Fruit fly (Drosophila melanogaster) whole organism, embryonic: ENCODE measurements around the gene trr.
A peak's percentile ranks its signal among the peaks of the same experiment; 100 is the strongest.

Experiments used
- CG10543 ChIP-seq: fragments of 200-800 bp; sonication (Bioruptor generic); optimal IDR thresholded peaks from 3 replicates; lab custom pipeline; 2017; ENCODE audit warnings: missing biosample characterization, mild to moderate bottlenecking, missing genetic modification characterization, moderate library complexity
- CG11085 ChIP-seq: fragments of 200-800 bp; sonication (Bioruptor generic); IDR thresholded peaks from 2 replicates; pipeline ENCODE4 v1.3.6; 2022; ENCODE audit warnings: missing biosample characterization, missing genetic modification characterization
- CG11560 ChIP-seq: fragments of 200-800 bp; sonication (Bioruptor generic); IDR thresholded peaks from 3 replicates; pipeline ENCODE4 v1.3.6; 2022; ENCODE audit warnings: missing biosample characterization, missing genetic modification characterization
- CG1233 ChIP-seq: fragments of 200-800 bp; sonication (Bioruptor generic); optimal IDR thresholded peaks from 4 replicates; lab custom pipeline; 2018; ENCODE audit warnings: missing biosample characterization, mild to moderate bottlenecking, missing genetic modification characterization
- CG12659 ChIP-seq: fragments of 200-800 bp; sonication (Bioruptor generic); optimal IDR thresholded peaks from 3 replicates; lab custom pipeline; 2017; ENCODE audit warnings: mild to moderate bottlenecking, missing biosample characterization, missing genetic modification reagents, missing genetic modification characterization
- CG13894 ChIP-seq: fragments of 200-800 bp; sonication (Bioruptor generic); optimal IDR thresholded peaks from 3 replicates; lab custom pipeline; 2018; ENCODE audit warnings: missing biosample characterization, mild to moderate bottlenecking, missing genetic modification characterization, moderate library complexity
- CG18262 ChIP-seq: fragments of 200-800 bp; optimal IDR thresholded peaks from 3 replicates; lab custom pipeline; 2019; ENCODE audit warnings: missing biosample characterization, mild to moderate bottlenecking, missing genetic modification characterization, moderate library complexity
- CG18599 ChIP-seq: fragments of 200-800 bp; sonication (Bioruptor generic); optimal IDR thresholded peaks from 3 replicates; lab custom pipeline; 2017; ENCODE audit warnings: missing biosample characterization, missing genetic modification characterization, mild to moderate bottlenecking, moderate library complexity, missing genetic modification reagents
- CG2120 ChIP-seq: fragments of 200-800 bp; sonication (Bioruptor generic); optimal IDR thresholded peaks from 3 replicates; lab custom pipeline; 2016; ENCODE audit warnings: missing biosample characterization, missing genetic modification characterization
- CG2678 ChIP-seq: fragments of 200-800 bp; sonication (Bioruptor generic); optimal IDR thresholded peaks from 3 replicates; lab custom pipeline; 2019; ENCODE audit warnings: missing biosample characterization, mild to moderate bottlenecking, missing genetic modification characterization, moderate library complexity
- CG32532 ChIP-seq: fragments of 200-800 bp; sonication (Bioruptor generic); IDR thresholded peaks from 2 replicates; pipeline ENCODE4 v1.3.6; 2022; ENCODE audit warnings: missing biosample characterization, missing genetic modification characterization
- CG34376 ChIP-seq: fragments of 200-800 bp; sonication (Bioruptor generic); optimal IDR thresholded peaks from 2 replicates; lab custom pipeline; 2018; ENCODE audit warnings: missing biosample characterization, mild to moderate bottlenecking, missing genetic modification characterization
- CG4404 ChIP-seq: fragments of 200-800 bp; sonication (Bioruptor generic); IDR thresholded peaks from 2 replicates; pipeline ENCODE4 v1.3.6; 2022; ENCODE audit warnings: missing biosample characterization, missing genetic modification characterization
- CG4424 ChIP-seq: fragments of 200-800 bp; sonication (Bioruptor generic); optimal IDR thresholded peaks from 3 replicates; lab custom pipeline; 2016; ENCODE audit warnings: missing biosample characterization, missing genetic modification characterization
- CG5245 ChIP-seq: fragments of 200-800 bp; sonication (Bioruptor generic); optimal IDR thresholded peaks from 3 replicates; lab custom pipeline; 2016; ENCODE audit warnings: missing biosample characterization, missing genetic modification characterization
- CG9437 ChIP-seq: fragments of 200-800 bp; sonication (Bioruptor generic); optimal IDR thresholded peaks from 2 replicates; lab custom pipeline; 2018; ENCODE audit warnings: missing biosample characterization, mild to moderate bottlenecking, missing genetic modification characterization
- D19A ChIP-seq: fragments of 200-800 bp; optimal IDR thresholded peaks from 3 replicates; lab custom pipeline; 2019; ENCODE audit warnings: missing biosample characterization, mild to moderate bottlenecking, missing genetic modification characterization, moderate library complexity
- Ets65A ChIP-seq: fragments of 200-800 bp; sonication (Bioruptor generic); peaks from one replicate; lab custom pipeline; 2016; ENCODE audit warnings: missing biosample characterization, missing genetic modification characterization
- GATAe ChIP-seq: fragments of 200-800 bp; sonication (Bioruptor generic); conservative IDR thresholded peaks from 2 replicates; pipeline ENCODE4 v1.3.6; 2022; ENCODE audit warnings: missing biosample characterization, missing genetic modification characterization
- Gsc ChIP-seq: fragments of 200-800 bp; sonication (Bioruptor generic); IDR thresholded peaks from 2 replicates; pipeline ENCODE4 v1.3.6; 2022; ENCODE audit warnings: missing biosample characterization, missing genetic modification characterization
- H15 ChIP-seq: fragments of 200-800 bp; sonication (Bioruptor generic); IDR thresholded peaks from 3 replicates; pipeline ENCODE4 v1.3.6; 2022; ENCODE audit warnings: missing biosample characterization, missing genetic modification characterization
- Jarid2 ChIP-seq: fragments of 200-800 bp; sonication (Bioruptor generic); optimal IDR thresholded peaks from 3 replicates; lab custom pipeline; 2017; ENCODE audit warnings: mild to moderate bottlenecking, missing biosample characterization, missing genetic modification reagents, missing genetic modification characterization
- Lim3 ChIP-seq: fragments of 200-800 bp; sonication (Bioruptor generic); IDR thresholded peaks from 2 replicates; pipeline ENCODE4 v1.3.6; 2022; ENCODE audit warnings: missing biosample characterization, missing genetic modification characterization
- Pdp1 ChIP-seq, 2 experiments: fragments of 200-800 bp; sonication (Bioruptor generic); optimal IDR thresholded peaks; 3 replicates each; lab custom pipeline; 2016; ENCODE audit warnings: missing biosample characterization in 2 of 2, missing genetic modification characterization in 2 of 2, mild to moderate bottlenecking in 1 of 2, moderate library complexity in 1 of 2
- Sox102F ChIP-seq: fragments of 200-800 bp; sonication (Bioruptor generic); optimal IDR thresholded peaks from 2 replicates; lab custom pipeline; 2018; ENCODE audit warnings: missing biosample characterization, mild to moderate bottlenecking, missing genetic modification characterization, moderate library complexity
- Spps ChIP-seq: fragments of 200-800 bp; sonication (Bioruptor generic); optimal IDR thresholded peaks from 2 replicates; lab custom pipeline; 2018; ENCODE audit warnings: missing biosample characterization, mild to moderate bottlenecking, missing genetic modification characterization
- Ssrp ChIP-seq: fragments of 200-800 bp; sonication (Bioruptor generic); optimal IDR thresholded peaks from 2 replicates; lab custom pipeline; 2018; ENCODE audit warnings: missing biosample characterization, mild to moderate bottlenecking, missing genetic modification characterization, moderate library complexity
- cg ChIP-seq: fragments of 200-800 bp; sonication (Bioruptor generic); optimal IDR thresholded peaks from 3 replicates; lab custom pipeline; 2019; ENCODE audit warnings: missing biosample characterization, mild to moderate bottlenecking, missing genetic modification characterization, moderate library complexity
- cwo ChIP-seq: fragments of 200-800 bp; sonication (Bioruptor generic); optimal IDR thresholded peaks from 3 replicates; lab custom pipeline; 2017; ENCODE audit warnings: missing biosample characterization, missing genetic modification characterization, mild to moderate bottlenecking, moderate library complexity, missing genetic modification reagents
- exex ChIP-seq: fragments of 200-800 bp; sonication (Bioruptor generic); optimal IDR thresholded peaks from 4 replicates; lab custom pipeline; 2018; ENCODE audit warnings: missing biosample characterization, mild to moderate bottlenecking, missing genetic modification characterization, moderate library complexity
- ftz-f1 ChIP-seq: fragments of 200-800 bp; sonication (Bioruptor generic); optimal IDR thresholded peaks from 2 replicates; lab custom pipeline; 2016; ENCODE audit warnings: missing biosample characterization, missing genetic modification characterization
- fu2 ChIP-seq: fragments of 200-800 bp; sonication (Bioruptor generic); optimal IDR thresholded peaks from 2 replicates; lab custom pipeline; 2016; ENCODE audit warnings: missing biosample characterization, missing genetic modification characterization
- gce ChIP-seq: fragments of 200-800 bp; sonication (Bioruptor generic); IDR thresholded peaks from 3 replicates; pipeline ENCODE4 v1.3.6; 2022; ENCODE audit warnings: missing biosample characterization, missing genetic modification characterization
- gcm2 ChIP-seq: fragments of 200-800 bp; sonication (Bioruptor generic); optimal IDR thresholded peaks from 2 replicates; lab custom pipeline; 2016; ENCODE audit warnings: missing biosample characterization, missing genetic modification characterization
- grn ChIP-seq: fragments of 200-800 bp; sonication (Bioruptor generic); optimal IDR thresholded peaks from 3 replicates; lab custom pipeline; 2017; ENCODE audit warnings: missing biosample characterization, missing genetic modification characterization
- jing ChIP-seq: fragments of 200-800 bp; sonication (Bioruptor generic); optimal IDR thresholded peaks from 2 replicates; lab custom pipeline; 2018; ENCODE audit warnings: missing biosample characterization, mild to moderate bottlenecking, missing genetic modification characterization
- kah ChIP-seq: fragments of 200-800 bp; sonication (Bioruptor generic); optimal IDR thresholded peaks from 2 replicates; lab custom pipeline; 2018; ENCODE audit warnings: missing biosample characterization, mild to moderate bottlenecking, missing genetic modification characterization
- kni ChIP-seq: fragments of 200-800 bp; sonication (Bioruptor generic); optimal IDR thresholded peaks from 3 replicates; lab custom pipeline; 2017; ENCODE audit warnings: mild to moderate bottlenecking, missing biosample characterization, missing genetic modification reagents, missing genetic modification characterization
- lab ChIP-seq: fragments of 200-800 bp; sonication (Bioruptor generic); optimal IDR thresholded peaks from 3 replicates; lab custom pipeline; 2017; ENCODE audit warnings: missing biosample characterization, missing genetic modification characterization, mild to moderate bottlenecking, moderate library complexity, missing genetic modification reagents
- lilli ChIP-seq: fragments of 200-800 bp; sonication (Bioruptor generic); optimal IDR thresholded peaks from 3 replicates; lab custom pipeline; 2016; ENCODE audit warnings: missing biosample characterization, missing genetic modification characterization
- mirr ChIP-seq: fragments of 200-800 bp; sonication (Bioruptor generic); optimal IDR thresholded peaks from 3 replicates; lab custom pipeline; 2018; ENCODE audit warnings: missing biosample characterization, mild to moderate bottlenecking, missing genetic modification characterization
- pb ChIP-seq: fragments of 200-800 bp; sonication (Bioruptor generic); optimal IDR thresholded peaks from 3 replicates; lab custom pipeline; 2016; ENCODE audit warnings: missing biosample characterization, missing genetic modification characterization
- row ChIP-seq: fragments of 200-800 bp; sonication (Bioruptor generic); IDR thresholded peaks from 3 replicates; pipeline ENCODE4 v1.3.6; 2022; ENCODE audit warnings: missing biosample characterization, missing genetic modification characterization
- sens ChIP-seq: fragments of 200-800 bp; sonication (Bioruptor generic); peaks from one replicate; lab custom pipeline; 2016; ENCODE audit warnings: missing biosample characterization, missing genetic modification characterization
- sug ChIP-seq: fragments of 200-800 bp; optimal IDR thresholded peaks from 2 replicates; lab custom pipeline; 2019; ENCODE audit warnings: missing biosample characterization, mild to moderate bottlenecking, missing genetic modification characterization, moderate library complexity
- twi ChIP-seq: fragments of 200-800 bp; optimal IDR thresholded peaks from 2 replicates; lab custom pipeline; 2019; ENCODE audit warnings: missing biosample characterization, mild to moderate bottlenecking, missing genetic modification characterization, moderate library complexity
- unc-4 ChIP-seq: fragments of 200-800 bp; sonication (Bioruptor generic); IDR thresholded peaks from 2 replicates; pipeline ENCODE4 v1.3.6; 2022; ENCODE audit warnings: missing biosample characterization, missing genetic modification characterization; ENCODE audit not compliant: partially characterized antibody
- wdn ChIP-seq: fragments of 200-800 bp; sonication (Bioruptor generic); IDR thresholded peaks from 2 replicates; pipeline ENCODE4 v1.3.6; 2022; ENCODE audit warnings: missing biosample characterization, missing genetic modification characterization

Gene trr

DNA sequence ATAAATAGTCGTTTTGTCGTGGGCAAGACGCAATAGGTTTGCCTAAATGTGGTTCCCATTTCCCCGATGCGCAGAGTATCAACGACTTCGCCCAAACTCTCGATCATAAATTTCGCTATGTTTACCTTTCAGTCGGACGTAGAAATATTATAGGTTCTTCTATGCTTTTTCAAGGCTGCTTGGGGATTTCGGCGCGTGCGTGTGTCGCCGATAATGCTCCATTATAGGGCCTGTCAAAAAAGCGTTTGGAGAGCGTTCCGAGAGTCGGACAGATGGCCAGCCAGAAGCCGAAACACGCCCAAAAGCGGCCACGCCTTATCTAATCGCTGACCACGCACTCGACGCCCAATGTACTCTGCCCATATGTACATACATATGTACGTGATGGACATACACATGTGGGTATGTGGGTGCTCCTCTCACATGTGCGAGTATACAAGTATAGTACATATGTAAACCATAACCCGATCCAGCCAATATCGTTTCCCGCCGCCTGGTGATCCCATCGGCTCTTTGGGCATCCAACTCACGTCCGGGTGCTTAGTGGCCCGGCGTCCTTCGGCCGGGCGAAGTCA, 41.0 kb downstream of the trr start:
- TF ChIP-seq CG12659 (GFP tag; lab: Kevin White, UChicago) (no peak), CG32532 (GFP tag; lab: Robert Waterston, UW) (peak; percentile 30; the same call in 1 of the 2 replicates), wdn (GFP tag; lab: Robert Waterston, UW) (no peak), CG11085 (GFP tag; lab: Robert Waterston, UW) (no peak), jing (GFP tag; lab: Kevin White, UChicago) (no peak), CG2120 (GFP tag; lab: Kevin White, UChicago) (peak; percentile 23), kni (GFP tag; lab: Kevin White, UChicago) (peak; percentile 65), gce (GFP tag; lab: Robert Waterston, UW) (no peak), ftz-f1 (GFP tag; lab: Kevin White, UChicago) (peak; percentile 17), mirr (GFP tag; lab: Kevin White, UChicago) (peak; percentile 73), Gsc (no peak), lilli (peak; percentile 4), row (0 out of 3 replicates have a peak, but pooled peaks have one; percentile 22), pb (no peak), H15 (GFP tag; lab: Robert Waterston, UW) (no peak), grn (peak; percentile 39), kah (GFP tag; lab: Kevin White, UChicago) (no peak), gcm2 (GFP tag; lab: Kevin White, UChicago) (no peak), GATAe (GFP tag; lab: Robert Waterston, UW) (no peak), CG34376 (GFP tag; lab: Kevin White, UChicago) (peak; percentile 60), cwo (peak; percentile 57), CG10543 (GFP tag; lab: Kevin White, UChicago) (peak; percentile 60), sug (peak; percentile 51), CG4404 (GFP tag; lab: Robert Waterston, UW) (no peak), CG11560 (tag; lab: Robert Waterston, UW) (no peak), twi (tag; lab: Kevin White, UChicago) (peak; percentile 69), Sox102F (GFP tag; lab: Kevin White, UChicago) (no peak), fu2 (GFP tag; lab: Kevin White, UChicago) (no peak), cg (GFP tag; lab: Kevin White, UChicago) (peak; percentile 12), Spps (tag; lab: Kevin White, UChicago) (no peak), Lim3 (no peak), CG18262 (tag; lab: Kevin White, UChicago) (no peak), Ssrp (tag; lab: Kevin White, UChicago) (no peak), Pdp1 (GFP tag; optimal IDR thresholded peaks at IDR 0.05; lab: Kevin White, UChicago) (peak in 1 of 2 experiments; percentile 14), Jarid2 (no peak), CG4424 (GFP tag; lab: Kevin White, UChicago) (no peak), sens (GFP tag; lab: Kevin White, UChicago) (peak; percentile 32), CG1233 (GFP tag; lab: Kevin White, UChicago) (no peak), CG5245 (GFP tag; lab: Kevin White, UChicago) (no peak), D19A (tag; lab: Kevin White, UChicago) (peak; percentile 38), CG18599 (peak; percentile 46), CG9437 (GFP tag; lab: Kevin White, UChicago) (no peak), Ets65A (GFP tag; lab: Kevin White, UChicago) (no peak), unc-4 (GFP tag; lab: Robert Waterston, UW) (no peak), exex (tag; lab: Kevin White, UChicago) (peak; percentile 67), lab (GFP tag; lab: Kevin White, UChicago) (peak; percentile 31), CG2678 (tag; lab: Kevin White, UChicago) (no peak), CG13894 (tag; lab: Kevin White, UChicago) (peak; percentile 31)
- TF ChIP-seq, all 482 proteins: peak for 21
